Fruit fly (Drosophila melanogaster): Measurements from ENCODE around the gene CG42834.
"Not testable (repeated sequence)": the region's sequence is repeated elsewhere in the genome, so short reads cannot be mapped to it uniquely, and the experiment has no call there.

The CG42834 gene

dm6 chr3R:17434330-17434729 is 15.8 kb downstream of the CG42834 start, which contains the start of gene CG44090:
TSS of gene CG44090 (minus strand) at chr3R:17434430.
- TF ChIP-seq noc (tag; optimal IDR thresholded peaks at IDR 0.05), result no peak

DNA sequence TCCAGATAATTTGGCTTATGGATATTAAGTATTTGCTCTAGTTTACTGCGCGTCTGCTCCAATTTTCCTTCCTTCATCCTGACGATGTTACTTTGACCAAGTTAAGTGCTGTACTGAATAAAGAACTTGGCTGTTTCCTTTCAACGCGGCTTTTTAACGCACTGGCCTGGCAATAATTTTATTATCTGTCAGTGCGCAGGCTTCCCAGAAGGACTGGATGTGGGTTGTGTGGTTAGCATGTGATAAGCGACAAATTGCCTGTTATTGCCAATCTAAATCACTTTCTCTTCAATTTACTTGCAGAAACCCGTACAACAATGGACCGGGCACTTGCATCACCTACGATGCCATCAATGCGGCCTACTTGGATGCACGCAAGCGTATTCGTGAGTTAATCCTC is 22.1 kb downstream of the CG42834 start, which contains the start of gene CG14331:
CG14331 (minus strand) TSS at position 101 of the 400 bp plus-strand sequence.
- TF ChIP-seq noc (tag; optimal IDR thresholded peaks at IDR 0.05), result no peak

- TF ChIP-seq noc (tag; optimal IDR thresholded peaks at IDR 0.05), result no peak
Observed at dm6 chr3R:17447615-17448014, 29.1 kb downstream of the CG42834 start.

- no peak for TF ChIP-seq noc (tag; optimal IDR thresholded peaks at IDR 0.05)
Observed at dm6 chr3R:17448758-17449157, 30.2 kb downstream of the CG42834 start, which contains the start of gene Eh. TSS of gene Eh (minus strand) at chr3R:17448858.

dm6 chr3R:17449402-17449801 is 30.8 kb downstream of the CG42834 start:
- TF ChIP-seq noc (tag; optimal IDR thresholded peaks at IDR 0.05), result no peak

DNA sequence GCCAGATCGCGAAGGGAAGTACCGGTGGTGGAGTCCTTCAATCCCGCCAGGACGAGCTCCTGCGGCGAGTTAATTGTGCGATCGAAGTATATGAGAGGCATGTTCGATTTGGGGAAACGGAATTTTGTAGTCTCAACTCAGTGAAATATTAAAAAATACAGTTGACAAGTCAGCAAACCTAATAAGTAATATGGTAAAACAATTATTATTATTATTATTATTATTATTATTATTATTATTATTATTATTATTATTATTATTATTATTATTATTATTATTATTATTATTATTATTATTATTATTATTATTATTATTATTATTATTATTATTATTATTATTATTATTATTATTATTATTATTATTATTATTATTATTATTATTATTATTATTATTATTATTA is 38.1 kb downstream of the CG42834 start, which contains the start of gene CG14330:
CG14330 (minus strand) TSS at position 101 of the 400 bp plus-strand sequence.
- TF ChIP-seq noc (tag; optimal IDR thresholded peaks at IDR 0.05), result not testable (repeated sequence)
